Worm (Caenorhabditis elegans) whole organism, L3 larva: ENCODE measurements around the gene C50H2.13.

Experiments used
- ceh-28 ChIP-seq: fragments of 150-350 bp; optimal IDR thresholded peaks from 2 replicates; lab custom pipeline; 2014; ENCODE audit warnings: missing biosample characterization, missing genetic modification reagents, missing genetic modification characterization
- ceh-9 ChIP-seq: sonication (generic microtip); optimal IDR thresholded peaks from 2 replicates; lab custom pipeline; 2018; ENCODE audit warnings: missing biosample characterization, missing genetic modification characterization
- elt-3 ChIP-seq, 3 experiments: fragments of 150-350 bp in 1 of 3; sonication (generic microtip) in 2 of 3; optimal IDR thresholded peaks; 2 replicates in 2 of 3; 4 replicates in 1 of 3; lab custom pipeline; 2014 to 2017; ENCODE audit warnings: missing biosample characterization in 3 of 3, missing genetic modification characterization in 3 of 3
- mdl-1 ChIP-seq: fragments of 150-350 bp; optimal IDR thresholded peaks from 2 replicates; lab custom pipeline; 2014; ENCODE audit warnings: missing biosample characterization, missing genetic modification characterization
- nhr-28 ChIP-seq: fragments of 150-350 bp; optimal IDR thresholded peaks from 2 replicates; lab custom pipeline; 2014; ENCODE audit warnings: missing biosample characterization, missing genetic modification characterization
- unc-62 ChIP-seq: fragments of 150-350 bp; sonication (generic microtip); optimal IDR thresholded peaks from 4 replicates; lab custom pipeline; 2014; ENCODE audit warnings: missing biosample characterization, missing genetic modification reagents, missing genetic modification characterization
- ztf-11 ChIP-seq: fragments of 150-350 bp; optimal IDR thresholded peaks from 2 replicates; lab custom pipeline; 2014; ENCODE audit warnings: missing biosample characterization, missing genetic modification characterization

- TF ChIP-seq ceh-28 (tag; lab: Kevin White, UChicago) (no peak), ztf-11 (tag; lab: Kevin White, UChicago) (no peak), nhr-28 (tag; lab: Kevin White, UChicago) (no peak), elt-3 (tag; optimal IDR thresholded peaks at IDR 0.05; lab: Kevin White, UChicago) (no peak), mdl-1 (tag; lab: Kevin White, UChicago) (no peak), unc-62 (GFP tag; lab: Kevin White, UChicago) (no peak), ceh-9 (tag; lab: Kevin White, UChicago) (no peak)
Observed at ce11 chrV:9958654-9959053, 32.3 kb downstream of the C50H2.13 start.
